Fruit fly (Drosophila melanogaster) whole organism, prepupa: ENCODE measurements around the gene Parg.
A peak's percentile ranks its signal among the peaks of the same experiment; 100 is the strongest.

Source experiments
- CG10631 ChIP-seq: fragments of 200-800 bp; sonication (Bioruptor generic); optimal IDR thresholded peaks from 2 replicates; lab custom pipeline; 2016; ENCODE audit warnings: missing biosample characterization, missing genetic modification characterization
- CG10669 ChIP-seq: fragments of 200-800 bp; sonication (Bioruptor generic); optimal IDR thresholded peaks from 3 replicates; lab custom pipeline; 2018; ENCODE audit warnings: missing biosample characterization, mild to moderate bottlenecking, missing genetic modification characterization, moderate library complexity
- CG11294 ChIP-seq: fragments of 200-800 bp; sonication (Bioruptor generic); IDR thresholded peaks from 2 replicates; pipeline ENCODE4 v1.3.6; 2022; ENCODE audit warnings: missing biosample characterization, missing genetic modification characterization
- CG11762 ChIP-seq: fragments of 200-800 bp; sonication (Bioruptor generic); optimal IDR thresholded peaks from 3 replicates; lab custom pipeline; 2016; ENCODE audit warnings: missing biosample characterization, missing genetic modification characterization; ENCODE audit not compliant: insufficient read depth
- CG11902 ChIP-seq: fragments of 200-800 bp; sonication (Bioruptor generic); optimal IDR thresholded peaks from 3 replicates; lab custom pipeline; 2016; ENCODE audit warnings: missing biosample characterization, missing genetic modification characterization
- CG3032 ChIP-seq: fragments of 200-800 bp; optimal IDR thresholded peaks from 2 replicates; lab custom pipeline; 2019; ENCODE audit warnings: missing biosample characterization, mild to moderate bottlenecking, missing genetic modification characterization, moderate library complexity
- CG32006 ChIP-seq: fragments of 200-800 bp; sonication (Bioruptor generic); optimal IDR thresholded peaks from 3 replicates; lab custom pipeline; 2017; ENCODE audit warnings: missing biosample characterization, mild to moderate bottlenecking, missing genetic modification characterization
- CG34406 ChIP-seq: fragments of 200-800 bp; sonication (Bioruptor generic); optimal IDR thresholded peaks from 3 replicates; lab custom pipeline; 2016; ENCODE audit warnings: missing biosample characterization, missing genetic modification characterization
- CG3919 ChIP-seq: fragments of 200-800 bp; sonication (Bioruptor generic); optimal IDR thresholded peaks from 3 replicates; lab custom pipeline; 2016; ENCODE audit warnings: missing biosample characterization, missing genetic modification characterization
- CG6276 ChIP-seq: fragments of 200-800 bp; sonication (Bioruptor generic); optimal IDR thresholded peaks from 2 replicates; lab custom pipeline; 2017; ENCODE audit warnings: missing biosample characterization, mild to moderate bottlenecking, missing genetic modification characterization
- CG6792 ChIP-seq: fragments of 200-800 bp; sonication (Bioruptor generic); optimal IDR thresholded peaks from 3 replicates; lab custom pipeline; 2016; ENCODE audit warnings: missing biosample characterization, missing genetic modification characterization
- CG6808 ChIP-seq: fragments of 200-800 bp; sonication (Bioruptor generic); optimal IDR thresholded peaks from 3 replicates; lab custom pipeline; 2017; ENCODE audit warnings: missing biosample characterization, missing genetic modification characterization, mild to moderate bottlenecking, moderate library complexity, missing genetic modification reagents
- CG6854 ChIP-seq: fragments of 200-800 bp; sonication (Bioruptor generic); optimal IDR thresholded peaks from 2 replicates; lab custom pipeline; 2017; ENCODE audit warnings: missing biosample characterization, mild to moderate bottlenecking, missing genetic modification characterization
- CG8119 ChIP-seq: fragments of 200-800 bp; sonication (Bioruptor generic); IDR thresholded peaks from 3 replicates; pipeline ENCODE4 v1.3.6; 2022; ENCODE audit warnings: missing biosample characterization, missing genetic modification characterization
- CG8319 ChIP-seq: fragments of 200-800 bp; sonication (Bioruptor generic); optimal IDR thresholded peaks from 3 replicates; lab custom pipeline; 2016; ENCODE audit warnings: missing biosample characterization, missing genetic modification characterization
- CG8632 ChIP-seq: fragments of 200-800 bp; sonication (Bioruptor generic); optimal IDR thresholded peaks from 3 replicates; lab custom pipeline; 2016; ENCODE audit warnings: missing biosample characterization, missing genetic modification characterization
- Eip75B ChIP-seq: fragments of 200-800 bp; sonication (Bioruptor generic); optimal IDR thresholded peaks from 3 replicates; lab custom pipeline; 2016; ENCODE audit warnings: missing biosample characterization, missing genetic modification characterization
- Eip78C ChIP-seq: fragments of 200-800 bp; sonication (Bioruptor generic); peaks from one replicate; lab custom pipeline; 2016; ENCODE audit warnings: missing biosample characterization, missing genetic modification characterization
- Eip93F ChIP-seq: fragments of 200-800 bp; sonication (Bioruptor generic); optimal IDR thresholded peaks from 2 replicates; lab custom pipeline; 2016; ENCODE audit warnings: missing biosample characterization, mild to moderate bottlenecking, missing genetic modification characterization
- Ets21C ChIP-seq: fragments of 200-800 bp; sonication (Bioruptor generic); optimal IDR thresholded peaks from 3 replicates; lab custom pipeline; 2016; ENCODE audit warnings: missing biosample characterization, missing genetic modification characterization
- Ets96B ChIP-seq: fragments of 200-800 bp; optimal IDR thresholded peaks from 2 replicates; lab custom pipeline; 2019; ENCODE audit warnings: missing biosample characterization, mild to moderate bottlenecking, missing genetic modification characterization, moderate library complexity
- Gug ChIP-seq: fragments of 200-800 bp; sonication (Bioruptor generic); IDR thresholded peaks from 2 replicates; pipeline ENCODE4 v1.3.6; 2022; ENCODE audit warnings: missing biosample characterization, missing genetic modification characterization
- Hr38 ChIP-seq: sonication (Bioruptor generic); optimal IDR thresholded peaks from 2 replicates; lab custom pipeline; 2016; ENCODE audit warnings: missing biosample characterization, missing genetic modification characterization
- Hr39 ChIP-seq: fragments of 200-800 bp; sonication (Bioruptor generic); optimal IDR thresholded peaks from 2 replicates; lab custom pipeline; 2016; ENCODE audit warnings: missing biosample characterization, missing genetic modification characterization
- Lpt ChIP-seq: fragments of 200-800 bp; sonication (Bioruptor generic); optimal IDR thresholded peaks from 3 replicates; lab custom pipeline; 2016; ENCODE audit warnings: missing biosample characterization, missing genetic modification characterization
- Met ChIP-seq: fragments of 200-800 bp; sonication (Bioruptor generic); optimal IDR thresholded peaks from 3 replicates; lab custom pipeline; 2016; ENCODE audit warnings: missing biosample characterization, missing genetic modification characterization
- OdsH ChIP-seq: fragments of 200-800 bp; sonication (Bioruptor generic); optimal IDR thresholded peaks from 3 replicates; lab custom pipeline; 2016; ENCODE audit warnings: missing biosample characterization, missing genetic modification characterization
- Smox ChIP-seq: fragments of 200-800 bp; sonication (Bioruptor generic); optimal IDR thresholded peaks from 3 replicates; lab custom pipeline; 2016; ENCODE audit warnings: missing biosample characterization, missing genetic modification characterization
- Sox102F ChIP-seq: fragments of 200-800 bp; sonication (Bioruptor generic); optimal IDR thresholded peaks from 2 replicates; lab custom pipeline; 2016; ENCODE audit warnings: missing biosample characterization, mild to moderate bottlenecking, missing genetic modification characterization
- Sox14 ChIP-seq: fragments of 200-800 bp; sonication (Bioruptor generic); optimal IDR thresholded peaks from 3 replicates; lab custom pipeline; 2016; ENCODE audit warnings: missing biosample characterization, missing genetic modification characterization
- Sox15 ChIP-seq: fragments of 200-800 bp; sonication (Bioruptor generic); optimal IDR thresholded peaks from 3 replicates; lab custom pipeline; 2016; ENCODE audit warnings: missing biosample characterization, missing genetic modification characterization
- achi ChIP-seq: fragments of 200-800 bp; sonication (Bioruptor generic); optimal IDR thresholded peaks from 3 replicates; lab custom pipeline; 2016; ENCODE audit warnings: missing biosample characterization, missing genetic modification characterization
- acj6 ChIP-seq: fragments of 200-800 bp; sonication (Bioruptor generic); optimal IDR thresholded peaks from 3 replicates; lab custom pipeline; 2016; ENCODE audit warnings: missing biosample characterization, missing genetic modification characterization
- cyc ChIP-seq: fragments of 200-800 bp; sonication (Bioruptor generic); optimal IDR thresholded peaks from 3 replicates; lab custom pipeline; 2016; ENCODE audit warnings: missing biosample characterization, missing genetic modification characterization
- dsx ChIP-seq: fragments of 200-800 bp; optimal IDR thresholded peaks from 3 replicates; lab custom pipeline; 2019; ENCODE audit warnings: missing biosample characterization, mild to moderate bottlenecking, missing genetic modification characterization, moderate library complexity; ENCODE audit not compliant: poor library complexity, severe bottlenecking
- fd59A ChIP-seq: fragments of 200-800 bp; sonication (Bioruptor generic); optimal IDR thresholded peaks from 2 replicates; lab custom pipeline; 2017; ENCODE audit warnings: missing biosample characterization, mild to moderate bottlenecking, missing genetic modification characterization, missing genetic modification reagents
- fd85E ChIP-seq: fragments of 200-800 bp; sonication (Bioruptor generic); optimal IDR thresholded peaks from 3 replicates; lab custom pipeline; 2016; ENCODE audit warnings: missing biosample characterization, missing genetic modification characterization
- fkh ChIP-seq: fragments of 200-800 bp; sonication (Bioruptor generic); optimal IDR thresholded peaks from 3 replicates; lab custom pipeline; 2017; ENCODE audit warnings: missing biosample characterization, mild to moderate bottlenecking, missing genetic modification characterization, moderate library complexity
- lz ChIP-seq: fragments of 200-800 bp; sonication (Bioruptor generic); optimal IDR thresholded peaks from 3 replicates; lab custom pipeline; 2016; ENCODE audit warnings: missing biosample characterization, missing genetic modification characterization
- pdm3 ChIP-seq: fragments of 200-800 bp; sonication (Bioruptor generic); optimal IDR thresholded peaks from 3 replicates; lab custom pipeline; 2016; ENCODE audit warnings: missing biosample characterization, missing genetic modification characterization
- salr ChIP-seq, 2 experiments: fragments of 200-800 bp; sonication (Bioruptor generic); optimal IDR thresholded peaks; 3 replicates each; lab custom pipeline; 2016 to 2018; ENCODE audit warnings: missing biosample characterization in 2 of 2, missing genetic modification characterization in 2 of 2, mild to moderate bottlenecking in 1 of 2
- spab ChIP-seq: fragments of 200-800 bp; sonication (Bioruptor generic); optimal IDR thresholded peaks from 2 replicates; lab custom pipeline; 2017; ENCODE audit warnings: missing biosample characterization, mild to moderate bottlenecking, missing genetic modification characterization, missing genetic modification reagents
- ss ChIP-seq, 2 experiments: fragments of 200-800 bp; sonication (Bioruptor generic); optimal IDR thresholded peaks; 2 replicates in 1 of 2; 3 replicates in 1 of 2; lab custom pipeline; 2017 to 2018; ENCODE audit warnings: mild to moderate bottlenecking in 2 of 2, missing biosample characterization in 2 of 2, missing genetic modification characterization in 2 of 2, moderate library complexity in 1 of 2
- svp ChIP-seq: fragments of 200-800 bp; sonication (Bioruptor generic); peaks from one replicate; lab custom pipeline; 2016; ENCODE audit warnings: missing biosample characterization, missing genetic modification characterization
- topi ChIP-seq: fragments of 200-800 bp; sonication (Bioruptor generic); optimal IDR thresholded peaks from 3 replicates; lab custom pipeline; 2016; ENCODE audit warnings: missing biosample characterization, missing genetic modification characterization

Gene Parg

dm6 chrX:3689079-3689478 lies 17.8 kb upstream of the Parg start (continued):
- TF ChIP-seq Lpt (GFP tag; lab: Kevin White, UChicago) (peak; percentile 28), cyc (no peak), Sox102F (peak; percentile 3), CG8119 (GFP tag; lab: Robert Waterston, UW) (peak; percentile 64), Eip75B (GFP tag; lab: Kevin White, UChicago) (no peak), fd59A (GFP tag; lab: Kevin White, UChicago) (no peak), Gug (GFP tag; lab: Robert Waterston, UW) (no peak)

- TF ChIP-seq CG8119 (GFP tag; lab: Robert Waterston, UW) (no peak), CG11762 (GFP tag; lab: Kevin White, UChicago) (no peak), lz (GFP tag; lab: Kevin White, UChicago) (no peak), CG3919 (GFP tag; lab: Kevin White, UChicago) (no peak), CG11902 (GFP tag; lab: Kevin White, UChicago) (no peak), acj6 (no peak), ss (GFP tag; optimal IDR thresholded peaks at IDR 0.05; lab: Kevin White, UChicago) (no peak), CG34406 (GFP tag; lab: Kevin White, UChicago) (no peak), Met (GFP tag; lab: Kevin White, UChicago) (no peak), svp (no peak), fkh (GFP tag; lab: Kevin White, UChicago) (no peak)
- TF ChIP-seq, all 60 proteins: peak for 0
These were observed 17.3 kb upstream of the Parg start for dm6 chrX:3688576-3688975.

- TF ChIP-seq ss (GFP tag; optimal IDR thresholded peaks at IDR 0.05; lab: Kevin White, UChicago) (peak; percentile 19 to 46), lz (GFP tag; lab: Kevin White, UChicago) (peak; percentile 81), Sox102F (peak; percentile 75), spab (peak; percentile 56), dsx (peak; percentile 73), CG8632 (peak; percentile 56), Eip78C (GFP tag; lab: Kevin White, UChicago) (peak; percentile 92), CG8119 (GFP tag; lab: Robert Waterston, UW) (peak; percentile 92), CG6792 (GFP tag; lab: Kevin White, UChicago) (peak; percentile 77), achi (GFP tag; lab: Kevin White, UChicago) (peak; percentile 76), fd85E (GFP tag; lab: Kevin White, UChicago) (no peak), CG6854 (GFP tag; lab: Kevin White, UChicago) (peak; percentile 62), CG32006 (peak; percentile 87), CG3919 (GFP tag; lab: Kevin White, UChicago) (peak; percentile 86), Hr39 (GFP tag; lab: Kevin White, UChicago) (peak; percentile 78), CG6276 (GFP tag; lab: Kevin White, UChicago) (peak; percentile 77), Gug (GFP tag; lab: Robert Waterston, UW) (peak; percentile 83), Ets96B (peak; percentile 80), CG8319 (GFP tag; lab: Kevin White, UChicago) (peak; percentile 41), fd59A (GFP tag; lab: Kevin White, UChicago) (peak; percentile 64), Hr38 (GFP tag; lab: Kevin White, UChicago) (no peak), Met (GFP tag; lab: Kevin White, UChicago) (peak; percentile 81), acj6 (peak; percentile 80), Ets21C (GFP tag; lab: Kevin White, UChicago) (peak; percentile 62), pdm3 (GFP tag; lab: Kevin White, UChicago) (peak; percentile 87), fkh (GFP tag; lab: Kevin White, UChicago) (no peak), CG34406 (GFP tag; lab: Kevin White, UChicago) (peak; percentile 68), CG3032 (tag; lab: Kevin White, UChicago) (peak; percentile 61), CG6808 (peak; percentile 60), Sox14 (GFP tag; lab: Kevin White, UChicago) (peak; percentile 83), Sox15 (GFP tag; lab: Kevin White, UChicago) (peak; percentile 60), topi (GFP tag; lab: Kevin White, UChicago) (peak; percentile 76), Eip93F (GFP tag; lab: Kevin White, UChicago) (no peak), CG11902 (GFP tag; lab: Kevin White, UChicago) (peak; percentile 31), Eip75B (GFP tag; lab: Kevin White, UChicago) (peak; percentile 77), CG10669 (peak; percentile 77), svp (peak; percentile 90), CG10631 (GFP tag; lab: Kevin White, UChicago) (peak; percentile 73), salr (GFP tag; optimal IDR thresholded peaks at IDR 0.05; lab: Kevin White, UChicago) (peak; percentile 53 to 75), OdsH (GFP tag; lab: Kevin White, UChicago) (peak; percentile 82), Smox (GFP tag; lab: Kevin White, UChicago) (peak; percentile 68), CG11294 (peak; percentile 64)
These were observed 16.6 kb upstream of the Parg start for dm6 chrX:3687837-3688375.
